Fruit fly (Drosophila melanogaster): Measurements from ENCODE around the gene beta-PheRS.

Gene beta-PheRS

dm6 chr3R:24294784-24295555 is 42.5 kb upstream of the beta-PheRS start, which contains the start of gene crb (continued):
- TF ChIP-seq run (tag; optimal IDR thresholded peaks at IDR 0.05) = peak; percentile 30
- TF ChIP-seq sr (GFP tag; IDR thresholded peaks at IDR 0.05) = 0 out of 3 replicates have a peak, but pooled peaks have one; percentile 41
- TF ChIP-seq en (GFP tag; optimal IDR thresholded peaks at IDR 0.05) = no peak
- TF ChIP-seq wor (GFP tag; IDR thresholded peaks at IDR 0.05) = no peak
- TF ChIP-seq PHDP (tag; optimal IDR thresholded peaks at IDR 0.05) = peak; percentile 31
- TF ChIP-seq Oaz (GFP tag; IDR thresholded peaks at IDR 0.05) = no peak
- TF ChIP-seq CG17829 (tag; optimal IDR thresholded peaks at IDR 0.05) = peak; percentile 59
- TF ChIP-seq CG4360 (GFP tag; IDR thresholded peaks at IDR 0.05) = peak; percentile 79
- TF ChIP-seq CG4328 (GFP tag; optimal IDR thresholded peaks at IDR 0.05) = peak; percentile 12
- no peak for TF ChIP-seq cato (GFP tag; optimal IDR thresholded peaks at IDR 0.05; ENCODE audit: borderline replicate concordance)
- peak in 1 of 2 experiments; percentile 49 for TF ChIP-seq insv (GFP tag; optimal IDR thresholded peaks at IDR 0.05)
- TF ChIP-seq CG6272 (GFP tag; IDR thresholded peaks at IDR 0.05) = 0 out of 2 replicates have a peak, but pooled peaks have one; percentile 22
- TF ChIP-seq crp (GFP tag; optimal IDR thresholded peaks at IDR 0.05) = peak in 1 of 2 experiments; percentile 16
- peak; percentile 5 for TF ChIP-seq Neu2 (GFP tag; optimal IDR thresholded peaks at IDR 0.05; ENCODE audit: borderline replicate concordance)
- TF ChIP-seq NK7.1 (GFP tag; optimal IDR thresholded peaks at IDR 0.05) = no peak
- TF ChIP-seq CG12155 (GFP tag; optimal IDR thresholded peaks at IDR 0.05) = peak; percentile 28
- TF ChIP-seq Dfd (GFP tag; optimal IDR thresholded peaks at IDR 0.05) = no peak
- peak; percentile 18 for TF ChIP-seq Sry-δ (GFP tag; optimal IDR thresholded peaks at IDR 0.05)
- TF ChIP-seq schlank (tag; optimal IDR thresholded peaks at IDR 0.05) = peak; percentile 10
- TF ChIP-seq CG30431 (GFP tag; optimal IDR thresholded peaks at IDR 0.05) = no peak
- TF ChIP-seq Atf3 (GFP tag; optimal IDR thresholded peaks at IDR 0.05) = peak; percentile 25
- peak; percentile 37 for TF ChIP-seq CG7556 (GFP tag; optimal IDR thresholded peaks at IDR 0.05)
- peak; percentile 37 for TF ChIP-seq CG12942 (GFP tag; optimal IDR thresholded peaks at IDR 0.05)
- TF ChIP-seq exex (tag; optimal IDR thresholded peaks at IDR 0.05) = peak; percentile 23
- no peak for TF ChIP-seq CG1792 (GFP tag; optimal IDR thresholded peaks at IDR 0.05)
- peak; percentile 44; the same call in 1 of the 4 replicates for TF ChIP-seq Dll (GFP tag; IDR thresholded peaks at IDR 0.05; ENCODE audit: partially characterized antibody)
- TF ChIP-seq wdn (GFP tag; IDR thresholded peaks at IDR 0.05) = no peak
- peak; percentile 37 for TF ChIP-seq dmrt99B (tag; optimal IDR thresholded peaks at IDR 0.05)
- TF ChIP-seq CG11723 (GFP tag; optimal IDR thresholded peaks at IDR 0.05) = peak; percentile 18
- peak; percentile 35 for TF ChIP-seq zfh2 (GFP tag; optimal IDR thresholded peaks at IDR 0.05)
- TF ChIP-seq CG17912 (GFP tag; optimal IDR thresholded peaks at IDR 0.05) = peak; percentile 57
- TF ChIP-seq CG34422 (GFP tag; IDR thresholded peaks at IDR 0.05) = no peak; the same call in 1 of the 3 replicates
- no peak for TF ChIP-seq cas (GFP tag; IDR thresholded peaks at IDR 0.05)
- TF ChIP-seq usp (GFP tag; optimal IDR thresholded peaks at IDR 0.05) = no peak
- no peak for TF ChIP-seq CG11093 (GFP tag; IDR thresholded peaks at IDR 0.05)
- TF ChIP-seq CG10959 (GFP tag; IDR thresholded peaks at IDR 0.05) = no peak; the same call in 1 of the 2 replicates
- TF ChIP-seq CG12219 (GFP tag; optimal IDR thresholded peaks at IDR 0.05) = no peak
- no peak for TF ChIP-seq Gsc (GFP tag; IDR thresholded peaks at IDR 0.05)
- TF ChIP-seq tio (GFP tag; optimal IDR thresholded peaks at IDR 0.05) = no peak
- TF ChIP-seq CG18476 (GFP tag; optimal IDR thresholded peaks at IDR 0.05) = peak; percentile 13
- peak; percentile 38 for TF ChIP-seq CG17385 (GFP tag; optimal IDR thresholded peaks at IDR 0.05)
- peak; percentile 77 for TF ChIP-seq Dp (GFP tag; optimal IDR thresholded peaks at IDR 0.05)
- no peak for TF ChIP-seq CG7271 (tag; optimal IDR thresholded peaks at IDR 0.05)
- no peak for TF ChIP-seq ssp (GFP tag; IDR thresholded peaks at IDR 0.05)
- TF ChIP-seq ap (GFP tag; IDR thresholded peaks at IDR 0.05) = no peak
- TF ChIP-seq CG12104 (GFP tag; optimal IDR thresholded peaks at IDR 0.05) = no peak
- TF ChIP-seq CG9727 (GFP tag; optimal IDR thresholded peaks at IDR 0.05) = peak; percentile 59
- no peak for TF ChIP-seq CG6683 (GFP tag; optimal IDR thresholded peaks at IDR 0.05)
- TF ChIP-seq Gug (GFP tag; IDR thresholded peaks at IDR 0.05) = 0 out of 4 replicates have a peak, but pooled peaks have one; percentile 7
- TF ChIP-seq CG8478 (optimal IDR thresholded peaks at IDR 0.05) = no peak

Data from whole organism, embryonic.